Worm (Caenorhabditis elegans) whole organism, young adult: ENCODE results near the gene Y43F8C.17.
A peak's percentile ranks its signal among the peaks of the same experiment; 100 is the strongest.

ENCODE experiments used
- C06A6.2 ChIP-seq: fragments of 200-800 bp; sonication (Bioruptor generic); conservative IDR thresholded peaks from 2 replicates; pipeline ENCODE4 v1.3.6; 2022; ENCODE audit warnings: missing genetic modification characterization, missing compliant biosample characterization
- C17E4.6 ChIP-seq: fragments of 200-800 bp; sonication (Bioruptor generic); IDR thresholded peaks from 2 replicates; pipeline ENCODE4 v1.3.6; 2022; ENCODE audit warnings: missing genetic modification reagents, missing genetic modification characterization, missing compliant biosample characterization
- F10E7.11 ChIP-seq: sonication (generic microtip); optimal IDR thresholded peaks from 2 replicates; lab custom pipeline; 2017; ENCODE audit warnings: mild to moderate bottlenecking, missing genetic modification characterization, moderate library complexity, missing compliant biosample characterization
- F22D6.2 ChIP-seq: sonication (generic microtip); optimal IDR thresholded peaks from 2 replicates; lab custom pipeline; 2016; ENCODE audit warnings: mild to moderate bottlenecking, missing genetic modification characterization, missing compliant biosample characterization
- F52B5.7 ChIP-seq: sonication (generic microtip); optimal IDR thresholded peaks from 2 replicates; lab custom pipeline; 2016; ENCODE audit warnings: mild to moderate bottlenecking, missing genetic modification characterization, missing compliant biosample characterization
- Y56A3A.18 ChIP-seq: fragments of 200-800 bp; sonication (Bioruptor generic); IDR thresholded peaks from 2 replicates; pipeline ENCODE4 v1.3.6; 2022; ENCODE audit warnings: missing genetic modification reagents, missing genetic modification characterization, missing compliant biosample characterization
- akir-1 ChIP-seq: fragments of 200-800 bp; sonication (Bioruptor generic); optimal IDR thresholded peaks from 2 replicates; lab custom pipeline; 2018; ENCODE audit warnings: mild to moderate bottlenecking, missing genetic modification characterization, moderate library complexity, missing compliant biosample characterization
- aptf-3 ChIP-seq: fragments of 200-800 bp; sonication (Bioruptor generic); IDR thresholded peaks from 2 replicates; pipeline ENCODE4 v1.3.6; 2022; ENCODE audit warnings: missing genetic modification characterization, missing compliant biosample characterization
- atf-7 ChIP-seq: sonication (generic microtip); optimal IDR thresholded peaks from 2 replicates; lab custom pipeline; 2017; ENCODE audit warnings: mild to moderate bottlenecking, missing genetic modification characterization, missing compliant biosample characterization
- attf-3 ChIP-seq: fragments of 200-800 bp; sonication (Bioruptor generic); conservative IDR thresholded peaks from 2 replicates; pipeline ENCODE4 v1.3.6; 2022; ENCODE audit warnings: missing genetic modification reagents, missing genetic modification characterization, missing compliant biosample characterization
- attf-6 ChIP-seq: fragments of 200-800 bp; sonication (Bioruptor generic); IDR thresholded peaks from 2 replicates; pipeline ENCODE4 v1.3.6; 2022; ENCODE audit warnings: missing genetic modification reagents, missing genetic modification characterization, missing compliant biosample characterization
- ccch-3 ChIP-seq: fragments of 200-800 bp; sonication (Bioruptor generic); optimal IDR thresholded peaks from 2 replicates; lab custom pipeline; 2018; ENCODE audit warnings: mild to moderate bottlenecking, missing genetic modification characterization, missing compliant biosample characterization
- egrh-3 ChIP-seq: fragments of 200-800 bp; sonication (Bioruptor generic); IDR thresholded peaks from 2 replicates; pipeline ENCODE4 v1.3.6; 2022; ENCODE audit warnings: missing genetic modification reagents, missing genetic modification characterization, missing compliant biosample characterization
- ets-4 ChIP-seq: fragments of 200-800 bp; sonication (Bioruptor generic); optimal IDR thresholded peaks from 2 replicates; lab custom pipeline; 2018; ENCODE audit warnings: mild to moderate bottlenecking, missing genetic modification characterization, missing compliant biosample characterization
- hrde-1 ChIP-seq: sonication (generic microtip); optimal IDR thresholded peaks from 2 replicates; lab custom pipeline; 2016; ENCODE audit warnings: missing genetic modification characterization, mild to moderate bottlenecking, missing compliant biosample characterization, moderate library complexity, missing genotype, missing genetic modification reagents, borderline replicate concordance
- lag-1 ChIP-seq: fragments of 200-800 bp; sonication (Bioruptor generic); IDR thresholded peaks from 2 replicates; pipeline ENCODE4 v1.3.6; 2022; ENCODE audit warnings: missing genetic modification reagents, missing genetic modification characterization, missing compliant biosample characterization
- let-526 ChIP-seq: fragments of 200-800 bp; sonication (Bioruptor generic); IDR thresholded peaks from 2 replicates; pipeline ENCODE4 v1.3.6; 2022; ENCODE audit warnings: missing genetic modification reagents, missing genetic modification characterization, missing compliant biosample characterization
- let-607 ChIP-seq, 2 experiments: fragments of 200-800 bp in 1 of 2; sonication (Bioruptor generic) in 1 of 2; sonication (generic microtip) in 1 of 2; optimal IDR thresholded peaks; 2 replicates each; lab custom pipeline; 2016 to 2018; ENCODE audit warnings: mild to moderate bottlenecking in 2 of 2, missing compliant biosample characterization in 2 of 2, missing genetic modification characterization in 2 of 2, moderate library complexity in 2 of 2, missing genotype in 1 of 2
- lin-54 ChIP-seq: fragments of 200-800 bp; sonication (Bioruptor generic); optimal IDR thresholded peaks from 2 replicates; lab custom pipeline; 2018; ENCODE audit warnings: mild to moderate bottlenecking, missing genetic modification characterization, missing compliant biosample characterization
- madf-6 ChIP-seq: fragments of 200-800 bp; sonication (Bioruptor generic); IDR thresholded peaks from 2 replicates; pipeline ENCODE4 v1.3.6; 2022; ENCODE audit warnings: missing genetic modification reagents, missing genetic modification characterization, missing compliant biosample characterization
- nhr-120 ChIP-seq: fragments of 200-800 bp; sonication (Bioruptor generic); IDR thresholded peaks from 2 replicates; pipeline ENCODE4 v1.3.6; 2022; ENCODE audit warnings: missing genetic modification characterization, missing compliant biosample characterization
- rpc-1 ChIP-seq, 2 experiments: fragments of 150-350 bp in 1 of 2; sonication (generic microtip) in 1 of 2; optimal IDR thresholded peaks; 2 replicates each; lab custom pipeline; 2014 to 2018; ENCODE audit warnings: missing biosample characterization in 1 of 2, missing genetic modification characterization in 1 of 2, missing genetic modification reagents in 1 of 2, missing genotype in 1 of 2
- snpc-1.1 ChIP-seq: sonication (generic microtip); optimal IDR thresholded peaks from 2 replicates; lab custom pipeline; 2017; ENCODE audit warnings: missing genetic modification characterization, mild to moderate bottlenecking, missing compliant biosample characterization, antibody characterized with exemption, moderate library complexity, missing genotype, missing genetic modification reagents; ENCODE audit not compliant: insufficient read depth
- sptf-2 ChIP-seq: fragments of 200-800 bp; sonication (Bioruptor generic); optimal IDR thresholded peaks from 2 replicates; lab custom pipeline; 2018; ENCODE audit warnings: mild to moderate bottlenecking, missing genetic modification characterization, missing compliant biosample characterization
- tbx-9 ChIP-seq: sonication (generic microtip); optimal IDR thresholded peaks from 2 replicates; lab custom pipeline; 2016; ENCODE audit warnings: borderline replicate concordance, missing genetic modification characterization, inconsistent platforms, missing compliant biosample characterization
- tlf-1 ChIP-seq: fragments of 200-800 bp; sonication (Bioruptor generic); optimal IDR thresholded peaks from 2 replicates; lab custom pipeline; 2018; ENCODE audit warnings: mild to moderate bottlenecking, missing genetic modification characterization, missing compliant biosample characterization
- xnd-1 ChIP-seq: sonication (generic microtip); optimal IDR thresholded peaks from 2 replicates; lab custom pipeline; 2016; ENCODE audit warnings: missing genotype, missing genetic modification reagents, missing genetic modification characterization, missing compliant biosample characterization
- zfh-2 ChIP-seq: fragments of 200-800 bp; sonication (Bioruptor generic); conservative IDR thresholded peaks from 2 replicates; pipeline ENCODE4 v1.3.6; 2022; ENCODE audit warnings: missing genetic modification reagents, missing genetic modification characterization, missing compliant biosample characterization
- ztf-18 ChIP-seq: sonication (generic microtip); optimal IDR thresholded peaks from 2 replicates; lab custom pipeline; 2016; ENCODE audit warnings: missing genotype, mild to moderate bottlenecking, missing genetic modification characterization, missing compliant biosample characterization
- ztf-6 ChIP-seq: fragments of 200-800 bp; sonication (Bioruptor generic); IDR thresholded peaks from 2 replicates; pipeline ENCODE4 v1.3.6; 2022; ENCODE audit warnings: missing genetic modification reagents, missing genetic modification characterization, missing compliant biosample characterization

Gene Y43F8C.17

ce11 chrV:19728731-19729130, 12.8 kb downstream of the Y43F8C.17 start, which contains the start of gene Y116F11A.3:
Gene Y116F11A.3, plus strand, starts transcription at chrV:19729031.
- TF ChIP-seq tbx-9 (tag; lab: Kevin White, UChicago) (no peak), Y56A3A.18 (no peak), F22D6.2 (tag; lab: Kevin White, UChicago) (no peak), lag-1 (GFP tag; lab: Robert Waterston, UW) (no peak), snpc-1.1 (tag; lab: Kevin White, UChicago) (no peak), akir-1 (no peak)

ce11 chrV:19730280-19730679, 14.3 kb downstream of the Y43F8C.17 start, which contains the start of gene Y116F11A.1:
Gene Y116F11A.1, plus strand, starts transcription at chrV:19730580.
- no peak for TF ChIP-seq ets-4 (GFP tag; lab: Kevin White, UChicago)
- TF ChIP-seq madf-6 (GFP tag; lab: Robert Waterston, UW): no peak
- no peak for TF ChIP-seq ccch-3 (GFP tag; lab: Kevin White, UChicago)
- no peak for TF ChIP-seq F10E7.11
- TF ChIP-seq lin-54 (GFP tag; lab: Kevin White, UChicago): no peak
- no peak for TF ChIP-seq rpc-1 (optimal IDR thresholded peaks at IDR 0.05; lab: Kevin White, UChicago)
- TF ChIP-seq rpc-1 (tag; optimal IDR thresholded peaks at IDR 0.05; lab: Kevin White, UChicago): no peak
- no peak for TF ChIP-seq let-526 (GFP tag; lab: Robert Waterston, UW)
- TF ChIP-seq tlf-1 (GFP tag; lab: Kevin White, UChicago): no peak
- TF ChIP-seq atf-7 (tag; lab: Kevin White, UChicago): no peak
- no peak for TF ChIP-seq attf-6 (GFP tag; lab: Robert Waterston, UW)
- no peak for TF ChIP-seq hrde-1 (tag; lab: Kevin White, UChicago)
- no peak for TF ChIP-seq ztf-6 (GFP tag; lab: Robert Waterston, UW)
- no peak for TF ChIP-seq C06A6.2 (GFP tag; lab: Robert Waterston, UW)

- TF ChIP-seq aptf-3 (GFP tag; lab: Robert Waterston, UW) (0 out of 2 replicates have a peak, but pooled peaks have one; percentile 38), nhr-120 (GFP tag; lab: Robert Waterston, UW) (0 out of 2 replicates have a peak, but pooled peaks have one; percentile 51), egrh-3 (GFP tag; lab: Robert Waterston, UW) (peak; percentile 48; the same call in 1 of the 2 replicates), zfh-2 (GFP tag; lab: Robert Waterston, UW) (peak; percentile 85), let-607 (tag; optimal IDR thresholded peaks at IDR 0.05; lab: Kevin White, UChicago) (no peak), F52B5.7 (tag; lab: Kevin White, UChicago) (no peak), C17E4.6 (0 out of 2 replicates have a peak, but pooled peaks have one; percentile 36), xnd-1 (tag; lab: Kevin White, UChicago) (no peak), sptf-2 (GFP tag; lab: Kevin White, UChicago) (no peak)
Observed at ce11 chrV:19733728-19734127, 17.8 kb downstream of the Y43F8C.17 start.

ce11 chrV:19737458-19737857, 21.5 kb downstream of the Y43F8C.17 start, which contains the start of gene W04E12.7:
Gene W04E12.7, minus strand, starts transcription at chrV:19737558.
- TF ChIP-seq attf-3 (GFP tag; lab: Robert Waterston, UW): no peak

ce11 chrV:19738117-19738516, 22.2 kb downstream of the Y43F8C.17 start, which contains the start of gene fbxa-131:
Gene fbxa-131, plus strand, starts transcription at chrV:19738417.
- TF ChIP-seq attf-6 (GFP tag; lab: Robert Waterston, UW): no peak
- TF ChIP-seq egrh-3 (GFP tag; lab: Robert Waterston, UW): no peak
- no peak for TF ChIP-seq ztf-18 (tag; lab: Kevin White, UChicago)
